Worm (Caenorhabditis elegans) whole organism, L4 larva: Measurements from ENCODE around the gene T20D4.19.

Experiments
- F44E2.7 ChIP-seq: fragments of 200-800 bp; sonication (Bioruptor generic); IDR thresholded peaks from 2 replicates; pipeline ENCODE4 v2.1.2; 2022; ENCODE audit warnings: missing genetic modification characterization, missing compliant biosample characterization
- F49E8.2 ChIP-seq: sonication (generic microtip); optimal IDR thresholded peaks from 2 replicates; lab custom pipeline; 2016; ENCODE audit warnings: missing compliant biosample characterization, mild to moderate bottlenecking, missing genetic modification characterization, borderline replicate concordance
- T26A8.4 ChIP-seq: fragments of 200-800 bp; sonication (Bioruptor generic); IDR thresholded peaks from 2 replicates; pipeline ENCODE4 v1.3.6; 2022; ENCODE audit warnings: missing genetic modification characterization, missing compliant biosample characterization
- Y105C5A.15 ChIP-seq: fragments of 200-800 bp; sonication (Bioruptor generic); IDR thresholded peaks from 2 replicates; pipeline ENCODE4 v1.3.6; 2022; ENCODE audit warnings: missing genetic modification characterization, missing compliant biosample characterization
- Y48G9A.11 ChIP-seq: fragments of 200-800 bp; sonication (Bioruptor generic); IDR thresholded peaks from 2 replicates; pipeline ENCODE4 v1.3.6; 2022; ENCODE audit warnings: missing genetic modification reagents, missing genetic modification characterization, missing compliant biosample characterization
- Y5F2A.4 ChIP-seq: fragments of 200-800 bp; sonication (Bioruptor generic); optimal IDR thresholded peaks from 2 replicates; lab custom pipeline; 2018; ENCODE audit warnings: mild to moderate bottlenecking, missing genetic modification characterization, missing compliant biosample characterization
- ZK337.2 ChIP-seq: fragments of 200-800 bp; sonication (Bioruptor generic); IDR thresholded peaks from 2 replicates; pipeline ENCODE4 v1.3.6; 2022; ENCODE audit warnings: missing genetic modification reagents, missing genetic modification characterization, missing compliant biosample characterization
- aha-1 ChIP-seq: fragments of 150-350 bp; peaks from one replicate; lab custom pipeline; 2014; ENCODE audit warnings: missing biosample characterization, missing genetic modification characterization
- attf-4 ChIP-seq: sonication (generic microtip); optimal IDR thresholded peaks from 3 replicates; lab custom pipeline; 2017; ENCODE audit warnings: missing biosample characterization, missing genetic modification characterization
- ceh-28 ChIP-seq: fragments of 150-350 bp; optimal IDR thresholded peaks from 2 replicates; lab custom pipeline; 2014; ENCODE audit warnings: missing biosample characterization, missing genetic modification reagents, missing genetic modification characterization
- ceh-44 ChIP-seq: fragments of 200-800 bp; sonication (Bioruptor generic); IDR thresholded peaks from 2 replicates; pipeline ENCODE4 v1.3.6; 2022; ENCODE audit warnings: missing genetic modification reagents, missing genetic modification characterization, missing compliant biosample characterization
- ceh-82 ChIP-seq: sonication (generic microtip); optimal IDR thresholded peaks from 2 replicates; lab custom pipeline; 2017; ENCODE audit warnings: missing biosample characterization, missing genetic modification characterization
- ces-1 ChIP-seq: fragments of 150-350 bp; sonication (generic microtip); optimal IDR thresholded peaks from 4 replicates; lab custom pipeline; 2014; ENCODE audit warnings: missing biosample characterization, missing genetic modification reagents, missing genetic modification characterization
- ctbp-1 ChIP-seq: fragments of 200-800 bp; sonication (Bioruptor generic); IDR thresholded peaks from 2 replicates; pipeline ENCODE4 v1.3.6; 2022; ENCODE audit warnings: missing genetic modification reagents, missing genetic modification characterization, missing compliant biosample characterization
- daf-12 ChIP-seq: fragments of 150-350 bp; optimal IDR thresholded peaks from 2 replicates; lab custom pipeline; 2014; ENCODE audit warnings: missing biosample characterization, missing genetic modification reagents, missing genetic modification characterization
- dmd-8 ChIP-seq: fragments of 200-800 bp; sonication (Bioruptor generic); IDR thresholded peaks from 2 replicates; pipeline ENCODE4 v1.3.6; 2022; ENCODE audit warnings: missing genetic modification characterization, missing compliant biosample characterization
- dmd-9 ChIP-seq: fragments of 200-800 bp; sonication (Bioruptor generic); IDR thresholded peaks from 2 replicates; pipeline ENCODE4 v1.3.6; 2022; ENCODE audit warnings: missing genetic modification reagents, missing genetic modification characterization, missing compliant biosample characterization
- duxl-1 ChIP-seq: sonication (generic microtip); optimal IDR thresholded peaks from 2 replicates; lab custom pipeline; 2016; ENCODE audit warnings: mild to moderate bottlenecking, missing genetic modification characterization, moderate library complexity, missing compliant biosample characterization; ENCODE audit not compliant: poor library complexity
- dve-1 ChIP-seq: sonication (generic microtip); optimal IDR thresholded peaks from 2 replicates; lab custom pipeline; 2017; ENCODE audit warnings: antibody characterized with exemption, mild to moderate bottlenecking, missing genetic modification characterization, missing compliant biosample characterization; ENCODE audit not compliant: insufficient read depth
- egl-27 ChIP-seq: sonication (generic microtip); optimal IDR thresholded peaks from 3 replicates; lab custom pipeline; 2017; ENCODE audit warnings: missing biosample characterization, missing genetic modification reagents, missing genetic modification characterization
- egl-43 ChIP-seq: fragments of 200-800 bp; sonication (Bioruptor generic); IDR thresholded peaks from 2 replicates; pipeline ENCODE4 v1.3.6; 2022; ENCODE audit warnings: missing genetic modification reagents, missing genetic modification characterization, missing compliant biosample characterization
- fkh-10 ChIP-seq: fragments of 150-350 bp; optimal IDR thresholded peaks from 2 replicates; lab custom pipeline; 2014; ENCODE audit warnings: missing biosample characterization, missing genetic modification reagents, missing genetic modification characterization
- hlh-30 ChIP-seq: sonication (generic microtip); optimal IDR thresholded peaks from 2 replicates; lab custom pipeline; 2017; ENCODE audit warnings: antibody characterized with exemption, mild to moderate bottlenecking, missing genetic modification characterization, missing compliant biosample characterization; ENCODE audit not compliant: insufficient read depth
- jun-1 ChIP-seq: fragments of 150-350 bp; optimal IDR thresholded peaks from 2 replicates; lab custom pipeline; 2014; ENCODE audit warnings: missing biosample characterization, missing genetic modification reagents, missing genetic modification characterization
- lim-7 ChIP-seq: fragments of 200-800 bp; sonication (Bioruptor generic); IDR thresholded peaks from 2 replicates; pipeline ENCODE4 v1.3.6; 2022; ENCODE audit warnings: missing genetic modification characterization, missing compliant biosample characterization
- lin-29 ChIP-seq: fragments of 200-800 bp; sonication (Bioruptor generic); IDR thresholded peaks from 2 replicates; pipeline ENCODE4 v1.3.6; 2022; ENCODE audit warnings: missing genetic modification reagents, missing genetic modification characterization, missing compliant biosample characterization
- lin-38 ChIP-seq: fragments of 200-800 bp; sonication (Bioruptor generic); IDR thresholded peaks from 2 replicates; pipeline ENCODE4 v1.3.6; 2022; ENCODE audit warnings: missing genetic modification reagents, missing genetic modification characterization, missing compliant biosample characterization
- lin-39 ChIP-seq: fragments of 150-350 bp; optimal IDR thresholded peaks from 2 replicates; lab custom pipeline; 2014; ENCODE audit warnings: missing biosample characterization, missing genetic modification reagents, missing genetic modification characterization
- mdl-1 ChIP-seq, 2 experiments: fragments of 150-350 bp in 1 of 2; sonication (generic microtip) in 1 of 2; optimal IDR thresholded peaks; 2 replicates each; lab custom pipeline; 2014 to 2017; ENCODE audit warnings: missing biosample characterization in 2 of 2, missing genetic modification characterization in 2 of 2
- mdt-29 ChIP-seq: fragments of 200-800 bp; sonication (Bioruptor generic); IDR thresholded peaks from 2 replicates; pipeline ENCODE4 v1.3.6; 2022; ENCODE audit warnings: missing genetic modification reagents, missing genetic modification characterization, missing compliant biosample characterization
- mxl-2 ChIP-seq: fragments of 200-800 bp; sonication (Bioruptor generic); conservative IDR thresholded peaks from 2 replicates; pipeline ENCODE4 v1.3.6; 2022; ENCODE audit warnings: missing genetic modification reagents, missing genetic modification characterization, missing compliant biosample characterization
- mxl-3 ChIP-seq: fragments of 200-800 bp; sonication (Bioruptor generic); optimal IDR thresholded peaks from 2 replicates; lab custom pipeline; 2018; ENCODE audit warnings: mild to moderate bottlenecking, missing genetic modification characterization, missing compliant biosample characterization
- nhr-10 ChIP-seq: fragments of 150-350 bp; optimal IDR thresholded peaks from 2 replicates; lab custom pipeline; 2014; ENCODE audit warnings: missing biosample characterization, missing genetic modification characterization
- nhr-102 ChIP-seq: sonication (generic microtip); optimal IDR thresholded peaks from 2 replicates; lab custom pipeline; 2016; ENCODE audit warnings: mild to moderate bottlenecking, missing genetic modification characterization, moderate library complexity, missing compliant biosample characterization
- nhr-11 ChIP-seq: fragments of 150-350 bp; optimal IDR thresholded peaks from 2 replicates; lab custom pipeline; 2014; ENCODE audit warnings: missing biosample characterization, missing genetic modification characterization
- nhr-111 ChIP-seq: fragments of 200-800 bp; sonication (Bioruptor generic); optimal IDR thresholded peaks from 2 replicates; lab custom pipeline; 2018; ENCODE audit warnings: mild to moderate bottlenecking, missing genetic modification characterization, missing compliant biosample characterization
- nhr-28 ChIP-seq: fragments of 150-350 bp; optimal IDR thresholded peaks from 2 replicates; lab custom pipeline; 2014; ENCODE audit warnings: missing biosample characterization, missing genetic modification characterization
- nhr-41 ChIP-seq: fragments of 200-800 bp; sonication (Bioruptor generic); IDR thresholded peaks from 2 replicates; pipeline ENCODE4 v1.3.6; 2022; ENCODE audit warnings: missing genetic modification reagents, missing genetic modification characterization, missing compliant biosample characterization
- nhr-6 ChIP-seq: fragments of 150-350 bp; optimal IDR thresholded peaks from 2 replicates; lab custom pipeline; 2014; ENCODE audit warnings: missing biosample characterization, missing genetic modification characterization
- nhr-76 ChIP-seq: fragments of 150-350 bp; optimal IDR thresholded peaks from 2 replicates; lab custom pipeline; 2014; ENCODE audit warnings: missing biosample characterization, missing genetic modification characterization
- php-3 ChIP-seq: fragments of 200-800 bp; sonication (Bioruptor generic); IDR thresholded peaks from 2 replicates; pipeline ENCODE4 v1.3.6; 2022; ENCODE audit warnings: missing genetic modification reagents, missing genetic modification characterization, missing compliant biosample characterization
- rbr-2 ChIP-seq: sonication (generic microtip); optimal IDR thresholded peaks from 2 replicates; lab custom pipeline; 2016; ENCODE audit warnings: missing genotype, missing genetic modification characterization, missing compliant biosample characterization
- sdz-12 ChIP-seq: fragments of 200-800 bp; sonication (Bioruptor generic); optimal IDR thresholded peaks from 2 replicates; lab custom pipeline; 2018; ENCODE audit warnings: mild to moderate bottlenecking, missing genetic modification characterization, missing compliant biosample characterization
- set-16 ChIP-seq: fragments of 200-800 bp; sonication (Bioruptor generic); IDR thresholded peaks from 2 replicates; pipeline ENCODE4 v1.3.6; 2022; ENCODE audit warnings: missing genetic modification reagents, missing genetic modification characterization, missing compliant biosample characterization
- skn-1 ChIP-seq: fragments of 150-350 bp; optimal IDR thresholded peaks from 2 replicates; lab custom pipeline; 2014; ENCODE audit warnings: missing biosample characterization, missing genetic modification characterization
- snpc-1.2 ChIP-seq: fragments of 200-800 bp; sonication (Bioruptor generic); IDR thresholded peaks from 2 replicates; pipeline ENCODE4 v1.3.6; 2022; ENCODE audit warnings: missing genetic modification reagents, missing genetic modification characterization, missing compliant biosample characterization
- snpc-4 ChIP-seq: fragments of 150-350 bp; optimal IDR thresholded peaks from 2 replicates; lab custom pipeline; 2014; ENCODE audit warnings: missing biosample characterization, missing genetic modification characterization
- unc-130 ChIP-seq: sonication (generic microtip); optimal IDR thresholded peaks from 2 replicates; lab custom pipeline; 2016; ENCODE audit warnings: missing genetic modification reagents, missing genetic modification characterization, missing compliant biosample characterization
- vab-7 ChIP-seq: fragments of 200-800 bp; sonication (Bioruptor generic); IDR thresholded peaks from 2 replicates; pipeline ENCODE4 v1.3.6; 2022; ENCODE audit warnings: missing genetic modification reagents, missing genetic modification characterization, missing compliant biosample characterization
- zfp-2 ChIP-seq: sonication (generic microtip); optimal IDR thresholded peaks from 2 replicates; lab custom pipeline; 2016; ENCODE audit warnings: mild to moderate bottlenecking, missing genetic modification characterization, missing compliant biosample characterization
- zfp-3 ChIP-seq: fragments of 200-800 bp; sonication (Bioruptor generic); conservative IDR thresholded peaks from 2 replicates; pipeline ENCODE4 v1.3.6; 2022; ENCODE audit warnings: missing genetic modification reagents, missing genetic modification characterization, missing compliant biosample characterization
- ztf-7 ChIP-seq: fragments of 150-350 bp; optimal IDR thresholded peaks from 2 replicates; lab custom pipeline; 2014; ENCODE audit warnings: missing biosample characterization, missing genetic modification characterization

Gene T20D4.19

DNA sequence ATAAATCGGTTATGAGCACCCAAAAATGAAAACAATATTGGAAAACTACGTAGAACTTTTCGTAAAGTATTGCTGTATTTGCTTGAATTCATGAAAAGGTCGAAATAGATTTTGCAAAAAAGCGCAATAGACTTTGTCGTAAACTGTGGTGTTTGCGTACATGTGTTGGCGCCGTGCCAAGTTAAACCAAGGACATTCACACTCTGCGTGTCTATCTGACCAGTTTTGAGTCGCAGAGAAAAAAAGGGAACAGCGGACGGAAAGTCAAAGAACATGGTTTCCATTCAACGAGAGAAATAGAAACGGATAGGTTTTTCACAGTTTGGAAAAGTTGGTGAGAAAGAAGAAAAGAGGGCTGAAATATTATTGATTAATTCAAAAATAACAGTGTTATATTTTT, 40.4 kb downstream of the T20D4.19 start (continued):
- TF ChIP-seq lim-7 (GFP tag; lab: Robert Waterston, UW) (no peak), ctbp-1 (GFP tag; lab: Robert Waterston, UW) (peak; percentile 57; the same call in 1 of the 2 replicates), ceh-82 (tag; lab: Kevin White, UChicago) (no peak), dve-1 (no peak), mdt-29 (GFP tag; lab: Robert Waterston, UW) (no peak), sdz-12 (GFP tag; lab: Kevin White, UChicago) (no peak), nhr-102 (tag; lab: Kevin White, UChicago) (no peak), nhr-76 (tag; lab: Kevin White, UChicago) (peak; percentile 62), ZK337.2 (GFP tag; lab: Robert Waterston, UW) (no peak), skn-1 (tag; lab: Kevin White, UChicago) (no peak), duxl-1 (tag; lab: Kevin White, UChicago) (peak; percentile 78), zfp-2 (tag; lab: Kevin White, UChicago) (peak; percentile 7), ces-1 (GFP tag; lab: Kevin White, UChicago) (no peak), nhr-6 (tag; lab: Kevin White, UChicago) (peak; percentile 86), mdl-1 (tag; optimal IDR thresholded peaks at IDR 0.05; lab: Kevin White, UChicago) (peak; percentile 43 to 80), dmd-9 (GFP tag; lab: Robert Waterston, UW) (no peak; the same call in 1 of the 2 replicates), daf-12 (tag; lab: Kevin White, UChicago) (no peak), unc-130 (no peak), nhr-28 (peak; percentile 94), aha-1 (tag; lab: Kevin White, UChicago) (peak; percentile 95), nhr-41 (no peak), rbr-2 (peak; percentile 71), mxl-3 (GFP tag; lab: Kevin White, UChicago) (peak; percentile 87), php-3 (GFP tag; lab: Robert Waterston, UW) (no peak), ztf-7 (tag; lab: Kevin White, UChicago) (no peak), ceh-28 (tag; lab: Kevin White, UChicago) (no peak), egl-43 (GFP tag; lab: Robert Waterston, UW) (no peak), F44E2.7 (no peak), mxl-2 (GFP tag; lab: Robert Waterston, UW) (no peak; the same call in 1 of the 2 replicates), ceh-44 (no peak), snpc-1.2 (GFP tag; lab: Robert Waterston, UW) (no peak), fkh-10 (GFP tag; lab: Kevin White, UChicago) (peak; percentile 12), lin-38 (GFP tag; lab: Robert Waterston, UW) (no peak), F49E8.2 (tag; lab: Kevin White, UChicago) (no peak), lin-39 (tag; lab: Kevin White, UChicago) (no peak), vab-7 (GFP tag; lab: Robert Waterston, UW) (no peak), nhr-111 (GFP tag; lab: Kevin White, UChicago) (no peak), zfp-3 (GFP tag; lab: Robert Waterston, UW) (no peak), Y5F2A.4 (GFP tag; lab: Kevin White, UChicago) (no peak), jun-1 (tag; lab: Kevin White, UChicago) (peak; percentile 45), Y105C5A.15 (GFP tag; lab: Robert Waterston, UW) (no peak), set-16 (GFP tag; lab: Robert Waterston, UW) (no peak), dmd-8 (no peak), attf-4 (tag; lab: Kevin White, UChicago) (no peak), Y48G9A.11 (GFP tag; lab: Robert Waterston, UW) (no peak), snpc-4 (tag; lab: Kevin White, UChicago) (no peak), hlh-30 (peak; percentile 73), egl-27 (tag; lab: Kevin White, UChicago) (no peak), lin-29 (GFP tag; lab: Robert Waterston, UW) (no peak), nhr-10 (tag; lab: Kevin White, UChicago) (peak; percentile 12), T26A8.4 (peak; percentile 44; the same call in 1 of the 2 replicates), nhr-11 (tag; lab: Kevin White, UChicago) (peak; percentile 83)
